Worm (Caenorhabditis elegans): ENCODE measurements around the gene B0432.9.

DNA sequence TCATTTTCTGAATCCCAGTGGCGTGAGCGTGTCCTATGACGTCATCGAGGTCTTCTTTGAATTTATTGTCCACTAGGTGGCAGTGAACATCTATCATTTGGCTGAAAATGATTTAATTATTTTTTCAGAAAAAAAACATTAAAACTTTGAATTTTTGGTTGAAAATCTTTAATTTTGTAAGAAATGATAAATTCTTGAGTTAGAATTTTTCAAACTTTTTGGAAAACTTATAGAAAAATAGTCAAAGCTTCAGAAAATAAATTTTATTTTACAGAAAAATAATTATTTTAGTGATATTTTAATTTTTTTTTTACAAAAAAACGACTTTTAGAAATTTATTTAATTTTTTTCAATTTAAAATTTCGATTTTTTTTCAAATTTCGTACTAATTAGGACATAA, 4.9 kb downstream of the B0432.9 start, which contains the start of gene B0432.8:
- TF ChIP-seq egl-27 (tag; optimal IDR thresholded peaks at IDR 0.05), result no peak
- TF ChIP-seq elt-2 (tag; optimal IDR thresholded peaks at IDR 0.05), result no peak
- no peak for TF ChIP-seq nhr-23 (tag; optimal IDR thresholded peaks at IDR 0.05)
- TF ChIP-seq ZK546.5 (tag; optimal IDR thresholded peaks at IDR 0.05), result no peak
- TF ChIP-seq zag-1 (tag; optimal IDR thresholded peaks at IDR 0.05), result no peak
- no peak for TF ChIP-seq lsy-12 (tag; optimal IDR thresholded peaks at IDR 0.05)
- TF ChIP-seq ztf-11 (tag; optimal IDR thresholded peaks at IDR 0.05), result no peak
- no peak for TF ChIP-seq unc-62 (GFP tag; optimal IDR thresholded peaks at IDR 0.05)
- TF ChIP-seq nhr-11 (tag; optimal IDR thresholded peaks at IDR 0.05), result no peak
- TF ChIP-seq ama-1 (optimal IDR thresholded peaks at IDR 0.05), result no peak
- TF ChIP-seq nhr-12 (tag; optimal IDR thresholded peaks at IDR 0.05), result no peak
- TF ChIP-seq jun-1 (tag; optimal IDR thresholded peaks at IDR 0.05), result no peak
- TF ChIP-seq elt-3 (tag; optimal IDR thresholded peaks at IDR 0.05), result no peak
- TF ChIP-seq skn-1 (tag; optimal IDR thresholded peaks at IDR 0.05), result no peak
